Fruit fly (Drosophila melanogaster) whole organism, embryonic: ENCODE measurements around the gene CG34290.

Experiments used
- Ada2b ChIP-seq: fragments of 200-800 bp; sonication (Bioruptor generic); IDR thresholded peaks from 2 replicates; pipeline ENCODE4 v1.3.6; 2022; ENCODE audit warnings: missing biosample characterization, missing genetic modification characterization
- Atf-2 ChIP-seq: fragments of 200-800 bp; sonication (Bioruptor generic); optimal IDR thresholded peaks from 2 replicates; lab custom pipeline; 2016; ENCODE audit warnings: missing biosample characterization, missing genetic modification characterization
- Bdp1 ChIP-seq: fragments of 200-800 bp; sonication (Bioruptor generic); optimal IDR thresholded peaks from 3 replicates; lab custom pipeline; 2016; ENCODE audit warnings: missing biosample characterization, missing genetic modification characterization
- Bgb ChIP-seq: fragments of 200-800 bp; sonication (Bioruptor generic); IDR thresholded peaks from 2 replicates; pipeline ENCODE4 v1.3.6; 2022; ENCODE audit warnings: missing biosample characterization, missing genetic modification characterization; ENCODE audit not compliant: partially characterized antibody
- CG10979 ChIP-seq: fragments of 200-800 bp; sonication (Bioruptor generic); optimal IDR thresholded peaks from 2 replicates; lab custom pipeline; 2018; ENCODE audit warnings: missing biosample characterization, mild to moderate bottlenecking, missing genetic modification characterization, moderate library complexity
- CG11398 ChIP-seq: fragments of 200-800 bp; sonication (Bioruptor generic); optimal IDR thresholded peaks from 2 replicates; lab custom pipeline; 2016; ENCODE audit warnings: missing biosample characterization, missing genetic modification characterization
- CG12071 ChIP-seq: fragments of 200-800 bp; sonication (Bioruptor generic); optimal IDR thresholded peaks from 3 replicates; lab custom pipeline; 2018; ENCODE audit warnings: missing biosample characterization, mild to moderate bottlenecking, missing genetic modification characterization
- CG12769 ChIP-seq: fragments of 200-800 bp; sonication (Bioruptor generic); optimal IDR thresholded peaks from 2 replicates; lab custom pipeline; 2019; ENCODE audit warnings: missing biosample characterization, mild to moderate bottlenecking, missing genetic modification characterization, moderate library complexity
- CG13123 ChIP-seq: fragments of 200-800 bp; sonication (Bioruptor generic); optimal IDR thresholded peaks from 2 replicates; lab custom pipeline; 2016; ENCODE audit warnings: missing biosample characterization, missing genetic modification characterization
- CG14050 ChIP-seq: fragments of 200-800 bp; sonication (Bioruptor generic); IDR thresholded peaks from 3 replicates; pipeline ENCODE4 v1.3.6; 2022; ENCODE audit warnings: missing biosample characterization, missing genetic modification characterization
- CG14667 ChIP-seq: fragments of 200-800 bp; sonication (Bioruptor generic); IDR thresholded peaks from 2 replicates; pipeline ENCODE4 v1.3.6; 2022; ENCODE audit warnings: missing biosample characterization, missing genetic modification characterization
- CG1603 ChIP-seq: fragments of 200-800 bp; sonication (Bioruptor generic); optimal IDR thresholded peaks from 2 replicates; lab custom pipeline; 2019; ENCODE audit warnings: missing biosample characterization, mild to moderate bottlenecking, missing genetic modification characterization, moderate library complexity
- CG18011 ChIP-seq: fragments of 200-800 bp; sonication (Bioruptor generic); optimal IDR thresholded peaks from 2 replicates; lab custom pipeline; 2017; ENCODE audit warnings: missing biosample characterization, missing genetic modification characterization, mild to moderate bottlenecking, moderate library complexity, missing genotype
- CG1832 ChIP-seq: fragments of 200-800 bp; sonication (Bioruptor generic); optimal IDR thresholded peaks from 2 replicates; lab custom pipeline; 2017; ENCODE audit warnings: missing biosample characterization, mild to moderate bottlenecking, missing genetic modification characterization, inconsistent platforms
- CG2120 ChIP-seq: fragments of 200-800 bp; sonication (Bioruptor generic); optimal IDR thresholded peaks from 3 replicates; lab custom pipeline; 2016; ENCODE audit warnings: missing biosample characterization, missing genetic modification characterization
- CG31224 ChIP-seq: fragments of 200-800 bp; sonication (Bioruptor generic); IDR thresholded peaks from 2 replicates; pipeline ENCODE4 v1.3.6; 2022; ENCODE audit warnings: missing biosample characterization, missing genetic modification characterization
- CG34224 ChIP-seq: fragments of 200-800 bp; sonication (Bioruptor generic); IDR thresholded peaks from 3 replicates; pipeline ENCODE4 v1.3.6; 2022; ENCODE audit warnings: missing biosample characterization, missing genetic modification characterization; ENCODE audit not compliant: partially characterized antibody
- CG4360 ChIP-seq: fragments of 200-800 bp; sonication (Bioruptor generic); IDR thresholded peaks from 2 replicates; pipeline ENCODE4 v1.3.6; 2022; ENCODE audit warnings: missing biosample characterization, missing genetic modification characterization
- CG5245 ChIP-seq: fragments of 200-800 bp; sonication (Bioruptor generic); optimal IDR thresholded peaks from 3 replicates; lab custom pipeline; 2016; ENCODE audit warnings: missing biosample characterization, missing genetic modification characterization
- CG6175 ChIP-seq: fragments of 200-800 bp; sonication (Bioruptor generic); IDR thresholded peaks from 3 replicates; pipeline ENCODE4 v1.3.6; 2022; ENCODE audit warnings: missing biosample characterization, missing genetic modification characterization
- CG6791 ChIP-seq: fragments of 200-800 bp; sonication (Bioruptor generic); IDR thresholded peaks from 3 replicates; pipeline ENCODE4 v1.3.6; 2022; ENCODE audit warnings: missing biosample characterization, missing genetic modification characterization; ENCODE audit not compliant: partially characterized antibody
- CG9797 ChIP-seq: fragments of 200-800 bp; sonication (Bioruptor generic); optimal IDR thresholded peaks from 3 replicates; lab custom pipeline; 2018; ENCODE audit warnings: missing biosample characterization, mild to moderate bottlenecking, missing genetic modification characterization
- Dad ChIP-seq: fragments of 200-800 bp; sonication (Bioruptor generic); optimal IDR thresholded peaks from 3 replicates; lab custom pipeline; 2016; ENCODE audit warnings: missing biosample characterization, missing genetic modification characterization
- Dfd ChIP-seq, 2 experiments: fragments of >200 bp; optimal IDR thresholded peaks; 2 replicates each; lab custom pipeline; 2017; ENCODE audit warnings: missing biosample characterization in 2 of 2, missing genetic modification characterization in 2 of 2
- HLHmδ ChIP-seq: fragments of 200-800 bp; sonication (Bioruptor generic); optimal IDR thresholded peaks from 2 replicates; lab custom pipeline; 2018; ENCODE audit warnings: missing biosample characterization, mild to moderate bottlenecking, missing genetic modification characterization, moderate library complexity
- Hand ChIP-seq: fragments of 200-800 bp; sonication (Bioruptor generic); optimal IDR thresholded peaks from 2 replicates; lab custom pipeline; 2017; ENCODE audit warnings: mild to moderate bottlenecking, missing biosample characterization, missing genetic modification reagents, missing genetic modification characterization
- HmgZ ChIP-seq: fragments of 200-800 bp; sonication (Bioruptor generic); optimal IDR thresholded peaks from 2 replicates; lab custom pipeline; 2018; ENCODE audit warnings: missing biosample characterization, mild to moderate bottlenecking, missing genetic modification characterization
- NK7.1 ChIP-seq: fragments of 200-800 bp; sonication (Bioruptor generic); optimal IDR thresholded peaks from 3 replicates; lab custom pipeline; 2016; ENCODE audit warnings: missing biosample characterization, missing genetic modification characterization
- Oli ChIP-seq: fragments of 200-800 bp; sonication (Bioruptor generic); optimal IDR thresholded peaks from 2 replicates; lab custom pipeline; 2018; ENCODE audit warnings: missing biosample characterization, mild to moderate bottlenecking, missing genetic modification characterization, moderate library complexity
- Usf ChIP-seq: fragments of 200-800 bp; sonication (Bioruptor generic); optimal IDR thresholded peaks from 2 replicates; lab custom pipeline; 2017; ENCODE audit warnings: missing genotype, missing biosample characterization, missing genetic modification characterization
- Vsx1 ChIP-seq: fragments of 200-800 bp; sonication (Bioruptor generic); optimal IDR thresholded peaks from 2 replicates; lab custom pipeline; 2017; ENCODE audit warnings: missing biosample characterization, mild to moderate bottlenecking, missing genetic modification characterization, missing genetic modification reagents
- ac ChIP-seq: fragments of 200-800 bp; sonication (Bioruptor generic); optimal IDR thresholded peaks from 3 replicates; lab custom pipeline; 2017; ENCODE audit warnings: missing biosample characterization, mild to moderate bottlenecking, missing genetic modification characterization
- ara ChIP-seq: fragments of 200-800 bp; sonication (Bioruptor generic); IDR thresholded peaks from 2 replicates; pipeline ENCODE4 v1.3.6; 2022; ENCODE audit warnings: missing biosample characterization, missing genetic modification characterization
- bowl ChIP-seq: fragments of 200-800 bp; sonication (Bioruptor generic); IDR thresholded peaks from 2 replicates; pipeline ENCODE4 v1.3.6; 2022; ENCODE audit warnings: missing biosample characterization, missing genetic modification characterization
- btn ChIP-seq: fragments of 200-800 bp; sonication (Bioruptor generic); optimal IDR thresholded peaks from 2 replicates; lab custom pipeline; 2016; ENCODE audit warnings: missing biosample characterization, missing genetic modification characterization
- danr ChIP-seq: fragments of 200-800 bp; sonication (Bioruptor generic); IDR thresholded peaks from 2 replicates; pipeline ENCODE4 v1.3.6; 2022; ENCODE audit warnings: missing biosample characterization, missing genetic modification characterization
- fd64A ChIP-seq: fragments of 200-800 bp; sonication (Bioruptor generic); optimal IDR thresholded peaks from 3 replicates; lab custom pipeline; 2018; ENCODE audit warnings: missing biosample characterization, mild to moderate bottlenecking, missing genetic modification characterization
- grn ChIP-seq: fragments of 200-800 bp; sonication (Bioruptor generic); optimal IDR thresholded peaks from 3 replicates; lab custom pipeline; 2017; ENCODE audit warnings: missing biosample characterization, missing genetic modification characterization
- gt ChIP-seq: fragments of 200-800 bp; sonication (Bioruptor generic); IDR thresholded peaks from 2 replicates; pipeline ENCODE4 v1.3.6; 2022; ENCODE audit warnings: missing biosample characterization, missing genetic modification characterization
- insv ChIP-seq, 2 experiments: fragments of 200-800 bp; sonication (Bioruptor generic); optimal IDR thresholded peaks; 3 replicates each; lab custom pipeline; 2016 to 2018; ENCODE audit warnings: missing biosample characterization in 2 of 2, missing genetic modification characterization in 2 of 2
- klu ChIP-seq: fragments of 200-800 bp; sonication (Bioruptor generic); IDR thresholded peaks from 2 replicates; pipeline ENCODE4 v1.3.6; 2022; ENCODE audit warnings: missing biosample characterization, missing genetic modification characterization
- kni ChIP-seq: fragments of 200-800 bp; sonication (Bioruptor generic); optimal IDR thresholded peaks from 3 replicates; lab custom pipeline; 2017; ENCODE audit warnings: mild to moderate bottlenecking, missing biosample characterization, missing genetic modification reagents, missing genetic modification characterization
- lab ChIP-seq: fragments of 200-800 bp; sonication (Bioruptor generic); optimal IDR thresholded peaks from 3 replicates; lab custom pipeline; 2017; ENCODE audit warnings: missing biosample characterization, missing genetic modification characterization, mild to moderate bottlenecking, moderate library complexity, missing genetic modification reagents
- lbe ChIP-seq: fragments of 200-800 bp; sonication (Bioruptor generic); optimal IDR thresholded peaks from 2 replicates; lab custom pipeline; 2016; ENCODE audit warnings: missing biosample characterization, mild to moderate bottlenecking, missing genetic modification characterization
- nerfin-1 ChIP-seq: fragments of 200-800 bp; sonication (Bioruptor generic); optimal IDR thresholded peaks from 3 replicates; lab custom pipeline; 2019; ENCODE audit warnings: missing biosample characterization, mild to moderate bottlenecking, missing genetic modification characterization, moderate library complexity
- oc ChIP-seq: fragments of 200-800 bp; sonication (Bioruptor generic); optimal IDR thresholded peaks from 2 replicates; lab custom pipeline; 2018; ENCODE audit warnings: missing biosample characterization, mild to moderate bottlenecking, missing genetic modification characterization, moderate library complexity
- peb ChIP-seq: fragments of 200-800 bp; sonication (Bioruptor generic); IDR thresholded peaks from 2 replicates; pipeline ENCODE4 v1.3.6; 2022; ENCODE audit warnings: missing biosample characterization, missing genetic modification characterization
- psq ChIP-seq: fragments of 200-800 bp; sonication (Bioruptor generic); optimal IDR thresholded peaks from 2 replicates; lab custom pipeline; 2017; ENCODE audit warnings: missing biosample characterization, missing genetic modification characterization
- pzg ChIP-seq: fragments of 200-800 bp; sonication (Bioruptor generic); optimal IDR thresholded peaks from 3 replicates; lab custom pipeline; 2018; ENCODE audit warnings: missing biosample characterization, mild to moderate bottlenecking, missing genetic modification characterization, moderate library complexity
- repo ChIP-seq: fragments of 200-800 bp; sonication (Bioruptor generic); optimal IDR thresholded peaks from 2 replicates; lab custom pipeline; 2016; ENCODE audit warnings: missing biosample characterization, missing genetic modification characterization
- run ChIP-seq: fragments of 200-800 bp; sonication (Bioruptor generic); optimal IDR thresholded peaks from 3 replicates; lab custom pipeline; 2018; ENCODE audit warnings: missing biosample characterization, mild to moderate bottlenecking, missing genetic modification characterization
- so ChIP-seq: fragments of 200-800 bp; sonication (Bioruptor generic); IDR thresholded peaks from 3 replicates; pipeline ENCODE4 v1.3.6; 2022; ENCODE audit warnings: missing biosample characterization, missing genetic modification characterization

Gene CG34290

DNA sequence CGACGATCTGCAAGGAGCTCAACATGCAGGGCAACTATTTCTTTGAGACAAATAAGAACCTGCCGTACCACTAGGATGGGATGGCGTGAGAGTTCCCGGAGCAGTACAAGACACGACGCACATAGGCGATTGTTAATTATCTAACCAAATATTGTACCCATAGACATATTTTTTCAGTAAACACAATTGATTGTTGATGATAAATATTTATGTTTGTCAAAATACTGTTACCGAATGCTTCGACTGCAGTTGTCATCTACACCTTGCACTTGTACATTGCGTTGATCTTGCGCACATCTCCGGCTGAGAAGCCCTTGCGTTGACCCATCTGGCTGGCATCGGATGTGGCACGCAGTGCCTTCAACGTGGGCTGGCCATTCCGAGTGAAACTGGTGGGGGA is 3.6 kb upstream of the CG34290 start (continued):
- no peak for TF ChIP-seq so (GFP tag; lab: Robert Waterston, UW)
- TF ChIP-seq Atf-2 (GFP tag; lab: Kevin White, UChicago): no peak
- no peak for TF ChIP-seq psq (GFP tag; lab: Kevin White, UChicago)
- TF ChIP-seq CG4360 (GFP tag; lab: Robert Waterston, UW): no peak
- TF ChIP-seq CG11398: no peak
- no peak for TF ChIP-seq CG6791 (GFP tag; lab: Robert Waterston, UW)
- no peak for TF ChIP-seq CG14667 (GFP tag; lab: Robert Waterston, UW)
- peak; percentile 72 for TF ChIP-seq CG1603 (tag; lab: Kevin White, UChicago)
- TF ChIP-seq HLHmδ: peak; percentile 52
- TF ChIP-seq run: no peak
- TF ChIP-seq ac (GFP tag; lab: Kevin White, UChicago): peak; percentile 18
- no peak for TF ChIP-seq btn
- TF ChIP-seq CG34224: no peak
- TF ChIP-seq Dfd (GFP tag; optimal IDR thresholded peaks at IDR 0.05; lab: Kevin White, UChicago): no peak
- TF ChIP-seq CG12769 (tag; lab: Kevin White, UChicago): no peak
- TF ChIP-seq CG18011 (GFP tag; lab: Kevin White, UChicago): no peak
- TF ChIP-seq CG2120 (GFP tag; lab: Kevin White, UChicago): no peak
- TF ChIP-seq lbe (GFP tag; lab: Kevin White, UChicago): no peak
- TF ChIP-seq insv (GFP tag; optimal IDR thresholded peaks at IDR 0.05; lab: Kevin White, UChicago): no peak
- TF ChIP-seq danr (GFP tag; lab: Robert Waterston, UW): no peak
- peak; percentile 47 for TF ChIP-seq CG12071
- no peak for TF ChIP-seq Bgb (GFP tag; lab: Robert Waterston, UW)
- TF ChIP-seq nerfin-1 (tag; lab: Kevin White, UChicago): peak; percentile 57
- no peak for TF ChIP-seq Dad (GFP tag; lab: Kevin White, UChicago)
- TF ChIP-seq Oli (tag; lab: Kevin White, UChicago): no peak
- peak; percentile 30 for TF ChIP-seq Vsx1 (GFP tag; lab: Kevin White, UChicago)
- no peak for TF ChIP-seq Usf
- no peak for TF ChIP-seq NK7.1
- TF ChIP-seq lab (GFP tag; lab: Kevin White, UChicago): peak; percentile 9
- no peak for TF ChIP-seq grn (GFP tag; lab: Kevin White, UChicago)
- no peak for TF ChIP-seq HmgZ (tag; lab: Kevin White, UChicago)
- TF ChIP-seq CG6175: no peak
- TF ChIP-seq CG5245 (GFP tag; lab: Kevin White, UChicago): no peak
- TF ChIP-seq Ada2b (GFP tag; lab: Robert Waterston, UW): no peak
- TF ChIP-seq CG1832 (GFP tag; lab: Kevin White, UChicago): no peak
- no peak for TF ChIP-seq CG14050 (GFP tag; lab: Robert Waterston, UW)
- no peak for TF ChIP-seq gt (GFP tag; lab: Robert Waterston, UW)
- no peak for TF ChIP-seq repo (GFP tag; lab: Kevin White, UChicago)
- no peak for TF ChIP-seq CG31224 (GFP tag; lab: Robert Waterston, UW)
- TF ChIP-seq Hand (GFP tag; lab: Kevin White, UChicago): no peak
- peak; percentile 15 for TF ChIP-seq CG9797 (GFP tag; lab: Kevin White, UChicago)
- TF ChIP-seq bowl (GFP tag; lab: Robert Waterston, UW): no peak
- TF ChIP-seq CG10979: peak; percentile 55
- TF ChIP-seq oc (tag; lab: Kevin White, UChicago): peak; percentile 23
- TF ChIP-seq pzg (GFP tag; lab: Kevin White, UChicago): no peak
- TF ChIP-seq peb (GFP tag; lab: Robert Waterston, UW): no peak
- TF ChIP-seq CG13123 (GFP tag; lab: Kevin White, UChicago): no peak
- no peak for TF ChIP-seq Bdp1
- TF ChIP-seq ara (GFP tag; lab: Robert Waterston, UW): no peak
- TF ChIP-seq kni (GFP tag; lab: Kevin White, UChicago): peak; percentile 77
- no peak for TF ChIP-seq klu (GFP tag; lab: Robert Waterston, UW)
- peak; percentile 87 for TF ChIP-seq fd64A (GFP tag; lab: Kevin White, UChicago)
